Worm (Caenorhabditis elegans): ENCODE measurements around the gene F26A10.2.

Gene F26A10.2

ce11 chrX:7583930-7584329 is 61.3 kb downstream of the F26A10.2 start:
- TF ChIP-seq ref-2 (tag; optimal IDR thresholded peaks at IDR 0.05): no peak
- no peak for TF ChIP-seq sdc-2 (tag; optimal IDR thresholded peaks at IDR 0.05)
- no peak for TF ChIP-seq pag-3 (tag; optimal IDR thresholded peaks at IDR 0.05; ENCODE audit: borderline replicate concordance)
- no peak for TF ChIP-seq elt-2 (tag; optimal IDR thresholded peaks at IDR 0.05)

- TF ChIP-seq Y22D7AL.16 (tag; optimal IDR thresholded peaks at IDR 0.05) (no peak), lin-11 (tag; optimal IDR thresholded peaks at IDR 0.05) (no peak), sox-4 (tag; optimal IDR thresholded peaks at IDR 0.05) (no peak), dve-1 (tag; optimal IDR thresholded peaks at IDR 0.05) (no peak), hlh-15 (tag; optimal IDR thresholded peaks at IDR 0.05) (no peak), hlh-13 (GFP tag; optimal IDR thresholded peaks at IDR 0.05) (no peak), che-1 (tag; optimal IDR thresholded peaks at IDR 0.05) (no peak), F13H6.1 (tag; optimal IDR thresholded peaks at IDR 0.05) (no peak), ets-4 (tag; optimal IDR thresholded peaks at IDR 0.05) (no peak), ceh-22 (tag; optimal IDR thresholded peaks at IDR 0.05) (no peak), tbx-7 (tag; optimal IDR thresholded peaks at IDR 0.05) (no peak), ceh-31 (tag; optimal IDR thresholded peaks at IDR 0.05) (no peak), npax-4 (tag; optimal IDR thresholded peaks at IDR 0.05) (no peak), ceh-2 (tag; optimal IDR thresholded peaks at IDR 0.05) (no peak), odd-2 (tag; optimal IDR thresholded peaks at IDR 0.05) (no peak), pax-1 (tag; optimal IDR thresholded peaks at IDR 0.05) (no peak)
Observed at ce11 chrX:7582223-7582622, 63.0 kb downstream of the F26A10.2 start.

All from whole organism, late embryonic.